Worm (Caenorhabditis elegans) whole organism, L4 larva: ENCODE data around the gene fkh-4.

ENCODE experiments used
- F26F4.8 ChIP-seq: fragments of 200-800 bp; sonication (Bioruptor generic); conservative IDR thresholded peaks from 2 replicates; pipeline ENCODE4 v1.3.6; 2022; ENCODE audit warnings: missing genetic modification characterization, missing compliant biosample characterization
- R02D3.7 ChIP-seq: fragments of 150-350 bp; sonication (generic microtip); optimal IDR thresholded peaks from 3 replicates; lab custom pipeline; 2014; ENCODE audit warnings: missing biosample characterization, missing genetic modification characterization
- T20F7.1 ChIP-seq: fragments of 200-800 bp; sonication (Bioruptor generic); optimal IDR thresholded peaks from 2 replicates; lab custom pipeline; 2018; ENCODE audit warnings: mild to moderate bottlenecking, missing genetic modification characterization, missing compliant biosample characterization
- Y48G9A.11 ChIP-seq: fragments of 200-800 bp; sonication (Bioruptor generic); IDR thresholded peaks from 2 replicates; pipeline ENCODE4 v1.3.6; 2022; ENCODE audit warnings: missing genetic modification reagents, missing genetic modification characterization, missing compliant biosample characterization
- Y5F2A.4 ChIP-seq: fragments of 200-800 bp; sonication (Bioruptor generic); optimal IDR thresholded peaks from 2 replicates; lab custom pipeline; 2018; ENCODE audit warnings: mild to moderate bottlenecking, missing genetic modification characterization, missing compliant biosample characterization
- ZK337.2 ChIP-seq: fragments of 200-800 bp; sonication (Bioruptor generic); IDR thresholded peaks from 2 replicates; pipeline ENCODE4 v1.3.6; 2022; ENCODE audit warnings: missing genetic modification reagents, missing genetic modification characterization, missing compliant biosample characterization
- ama-1 ChIP-seq: fragments of 150-350 bp; optimal IDR thresholded peaks from 2 replicates; lab custom pipeline; 2014; ENCODE audit warnings: inconsistent platforms, mixed read lengths
- ceh-28 ChIP-seq: fragments of 150-350 bp; optimal IDR thresholded peaks from 2 replicates; lab custom pipeline; 2014; ENCODE audit warnings: missing biosample characterization, missing genetic modification reagents, missing genetic modification characterization
- ceh-32 ChIP-seq: sonication (generic microtip); optimal IDR thresholded peaks from 2 replicates; lab custom pipeline; 2016; ENCODE audit warnings: mild to moderate bottlenecking, missing genetic modification characterization, missing compliant biosample characterization; ENCODE audit not compliant: poor library complexity
- ceh-82 ChIP-seq: sonication (generic microtip); optimal IDR thresholded peaks from 2 replicates; lab custom pipeline; 2017; ENCODE audit warnings: missing biosample characterization, missing genetic modification characterization
- ctbp-1 ChIP-seq: fragments of 200-800 bp; sonication (Bioruptor generic); IDR thresholded peaks from 2 replicates; pipeline ENCODE4 v1.3.6; 2022; ENCODE audit warnings: missing genetic modification reagents, missing genetic modification characterization, missing compliant biosample characterization
- daf-16 ChIP-seq, 3 experiments: sonication (generic microtip); optimal IDR thresholded peaks; 2 replicates each; lab custom pipeline; 2016 to 2017; ENCODE audit warnings: missing genetic modification characterization in 3 of 3, missing genetic modification reagents in 3 of 3, mild to moderate bottlenecking in 2 of 3, missing compliant biosample characterization in 2 of 3, missing biosample characterization in 1 of 3, moderate library complexity in 1 of 3
- daf-19 ChIP-seq: fragments of 200-800 bp; sonication (Bioruptor generic); conservative IDR thresholded peaks from 2 replicates; pipeline ENCODE4 v1.3.6; 2022; ENCODE audit warnings: missing genetic modification characterization, missing compliant biosample characterization
- daf-8 ChIP-seq: fragments of 200-800 bp; sonication (Bioruptor generic); IDR thresholded peaks from 2 replicates; pipeline ENCODE4 v1.3.6; 2022; ENCODE audit warnings: missing genetic modification characterization, missing compliant biosample characterization
- dmd-6 ChIP-seq: fragments of 200-800 bp; sonication (Bioruptor generic); IDR thresholded peaks from 2 replicates; pipeline ENCODE4 v1.3.6; 2022; ENCODE audit warnings: missing genetic modification reagents, missing genetic modification characterization, missing compliant biosample characterization
- dmd-8 ChIP-seq: fragments of 200-800 bp; sonication (Bioruptor generic); IDR thresholded peaks from 2 replicates; pipeline ENCODE4 v1.3.6; 2022; ENCODE audit warnings: missing genetic modification characterization, missing compliant biosample characterization
- dpl-1 ChIP-seq: fragments of 150-350 bp; optimal IDR thresholded peaks from 2 replicates; lab custom pipeline; 2014; ENCODE audit warnings: missing biosample characterization, missing genetic modification reagents, missing genetic modification characterization
- duxl-1 ChIP-seq: sonication (generic microtip); optimal IDR thresholded peaks from 2 replicates; lab custom pipeline; 2016; ENCODE audit warnings: mild to moderate bottlenecking, missing genetic modification characterization, moderate library complexity, missing compliant biosample characterization; ENCODE audit not compliant: poor library complexity
- dve-1 ChIP-seq: sonication (generic microtip); optimal IDR thresholded peaks from 2 replicates; lab custom pipeline; 2017; ENCODE audit warnings: antibody characterized with exemption, mild to moderate bottlenecking, missing genetic modification characterization, missing compliant biosample characterization; ENCODE audit not compliant: insufficient read depth
- egl-27 ChIP-seq: sonication (generic microtip); optimal IDR thresholded peaks from 3 replicates; lab custom pipeline; 2017; ENCODE audit warnings: missing biosample characterization, missing genetic modification reagents, missing genetic modification characterization
- gei-8 ChIP-seq: fragments of 200-800 bp; sonication (Bioruptor generic); optimal IDR thresholded peaks from 2 replicates; lab custom pipeline; 2018; ENCODE audit warnings: mild to moderate bottlenecking, missing genetic modification characterization, missing compliant biosample characterization
- hlh-11 ChIP-seq: fragments of 200-800 bp; sonication (Bioruptor generic); optimal IDR thresholded peaks from 2 replicates; lab custom pipeline; 2018; ENCODE audit warnings: mild to moderate bottlenecking, missing genetic modification characterization, missing compliant biosample characterization
- hlh-30 ChIP-seq: sonication (generic microtip); optimal IDR thresholded peaks from 2 replicates; lab custom pipeline; 2017; ENCODE audit warnings: antibody characterized with exemption, mild to moderate bottlenecking, missing genetic modification characterization, missing compliant biosample characterization; ENCODE audit not compliant: insufficient read depth
- hmg-1.1 ChIP-seq: fragments of 200-800 bp; sonication (Bioruptor generic); IDR thresholded peaks from 2 replicates; pipeline ENCODE4 v1.3.6; 2022; ENCODE audit warnings: missing genetic modification reagents, missing genetic modification characterization, missing compliant biosample characterization
- lim-7 ChIP-seq: fragments of 200-800 bp; sonication (Bioruptor generic); IDR thresholded peaks from 2 replicates; pipeline ENCODE4 v1.3.6; 2022; ENCODE audit warnings: missing genetic modification characterization, missing compliant biosample characterization
- lin-13 ChIP-seq: fragments of 150-350 bp; optimal IDR thresholded peaks from 2 replicates; lab custom pipeline; 2014; ENCODE audit warnings: missing biosample characterization, missing genetic modification reagents, missing genetic modification characterization
- lir-3 ChIP-seq: sonication (generic microtip); optimal IDR thresholded peaks from 2 replicates; lab custom pipeline; 2016; ENCODE audit warnings: mild to moderate bottlenecking, missing genetic modification characterization, missing compliant biosample characterization
- madf-5 ChIP-seq, 2 experiments: fragments of 200-800 bp; sonication (Bioruptor generic); IDR thresholded peaks; 2 replicates each; pipeline ENCODE4 v1.3.6; 2022; ENCODE audit warnings: missing compliant biosample characterization in 2 of 2, missing genetic modification characterization in 2 of 2
- mdl-1 ChIP-seq, 2 experiments: fragments of 150-350 bp in 1 of 2; sonication (generic microtip) in 1 of 2; optimal IDR thresholded peaks; 2 replicates each; lab custom pipeline; 2014 to 2017; ENCODE audit warnings: missing biosample characterization in 2 of 2, missing genetic modification characterization in 2 of 2
- mes-2 ChIP-seq: sonication (generic microtip); optimal IDR thresholded peaks from 2 replicates; lab custom pipeline; 2016; ENCODE audit warnings: missing genotype, mild to moderate bottlenecking, missing genetic modification characterization, missing compliant biosample characterization; ENCODE audit not compliant: poor library complexity, severe bottlenecking
- mxl-3 ChIP-seq: fragments of 200-800 bp; sonication (Bioruptor generic); optimal IDR thresholded peaks from 2 replicates; lab custom pipeline; 2018; ENCODE audit warnings: mild to moderate bottlenecking, missing genetic modification characterization, missing compliant biosample characterization
- nhr-102 ChIP-seq: sonication (generic microtip); optimal IDR thresholded peaks from 2 replicates; lab custom pipeline; 2016; ENCODE audit warnings: mild to moderate bottlenecking, missing genetic modification characterization, moderate library complexity, missing compliant biosample characterization
- nhr-11 ChIP-seq: fragments of 150-350 bp; optimal IDR thresholded peaks from 2 replicates; lab custom pipeline; 2014; ENCODE audit warnings: missing biosample characterization, missing genetic modification characterization
- nhr-237 ChIP-seq: sonication (generic microtip); optimal IDR thresholded peaks from 2 replicates; lab custom pipeline; 2017; ENCODE audit warnings: missing biosample characterization, missing genetic modification characterization
- nhr-25 ChIP-seq: sonication (generic microtip); optimal IDR thresholded peaks from 2 replicates; lab custom pipeline; 2017; ENCODE audit warnings: missing genetic modification characterization, mild to moderate bottlenecking, missing compliant biosample characterization, antibody characterized with exemption, moderate library complexity, borderline replicate concordance; ENCODE audit not compliant: insufficient read depth
- nhr-42 ChIP-seq: fragments of 200-800 bp; sonication (Bioruptor generic); IDR thresholded peaks from 2 replicates; pipeline ENCODE4 v1.3.6; 2022; ENCODE audit warnings: missing genetic modification characterization, missing compliant biosample characterization
- nhr-6 ChIP-seq: fragments of 150-350 bp; optimal IDR thresholded peaks from 2 replicates; lab custom pipeline; 2014; ENCODE audit warnings: missing biosample characterization, missing genetic modification characterization
- nhr-76 ChIP-seq: fragments of 150-350 bp; optimal IDR thresholded peaks from 2 replicates; lab custom pipeline; 2014; ENCODE audit warnings: missing biosample characterization, missing genetic modification characterization
- pha-4 ChIP-seq, 2 experiments: fragments of 150-350 bp in 1 of 2; fragments of 200-800 bp in 1 of 2; sonication (Bioruptor generic) in 1 of 2; IDR thresholded peaks in 1 of 2; optimal IDR thresholded peaks in 1 of 2; 2 replicates each; pipeline versions ENCODE4 v1.3.6 to Lab custom; 2014 to 2022; ENCODE audit warnings: missing genetic modification characterization in 2 of 2, missing genetic modification reagents in 2 of 2, missing biosample characterization in 1 of 2, missing compliant biosample characterization in 1 of 2
- pqm-1 ChIP-seq: sonication (generic microtip); optimal IDR thresholded peaks from 2 replicates; lab custom pipeline; 2017; ENCODE audit warnings: missing biosample characterization, missing genetic modification characterization
- saeg-2 ChIP-seq: fragments of 200-800 bp; sonication (Bioruptor generic); IDR thresholded peaks from 2 replicates; pipeline ENCODE4 v1.3.6; 2022; ENCODE audit warnings: missing genetic modification reagents, missing genetic modification characterization, missing compliant biosample characterization
- sdz-12 ChIP-seq: fragments of 200-800 bp; sonication (Bioruptor generic); optimal IDR thresholded peaks from 2 replicates; lab custom pipeline; 2018; ENCODE audit warnings: mild to moderate bottlenecking, missing genetic modification characterization, missing compliant biosample characterization
- spr-3 ChIP-seq: fragments of 200-800 bp; sonication (Bioruptor generic); optimal IDR thresholded peaks from 2 replicates; lab custom pipeline; 2018; ENCODE audit warnings: mild to moderate bottlenecking, missing genetic modification characterization, missing compliant biosample characterization
- tra-1 ChIP-seq: fragments of 200-800 bp; sonication (Bioruptor generic); IDR thresholded peaks from 2 replicates; pipeline ENCODE4 v1.3.6; 2022; ENCODE audit warnings: missing genetic modification reagents, missing genetic modification characterization, missing compliant biosample characterization
- vab-7 ChIP-seq: fragments of 200-800 bp; sonication (Bioruptor generic); IDR thresholded peaks from 2 replicates; pipeline ENCODE4 v1.3.6; 2022; ENCODE audit warnings: missing genetic modification reagents, missing genetic modification characterization, missing compliant biosample characterization
- zag-1 ChIP-seq: fragments of 150-350 bp; optimal IDR thresholded peaks from 2 replicates; lab custom pipeline; 2014; ENCODE audit warnings: missing biosample characterization, missing genetic modification characterization
- zfp-2 ChIP-seq: sonication (generic microtip); optimal IDR thresholded peaks from 2 replicates; lab custom pipeline; 2016; ENCODE audit warnings: mild to moderate bottlenecking, missing genetic modification characterization, missing compliant biosample characterization
- zip-11 ChIP-seq: fragments of 200-800 bp; sonication (Bioruptor generic); IDR thresholded peaks from 2 replicates; pipeline ENCODE4 v1.3.6; 2022; ENCODE audit warnings: missing genetic modification characterization, missing compliant biosample characterization
- zip-2 ChIP-seq: fragments of 150-350 bp; optimal IDR thresholded peaks from 2 replicates; lab custom pipeline; 2014; ENCODE audit warnings: missing biosample characterization, missing genetic modification characterization
- ztf-11 ChIP-seq: fragments of 150-350 bp; optimal IDR thresholded peaks from 2 replicates; lab custom pipeline; 2014; ENCODE audit warnings: missing biosample characterization, missing genetic modification characterization
- ztf-7 ChIP-seq: fragments of 150-350 bp; optimal IDR thresholded peaks from 2 replicates; lab custom pipeline; 2014; ENCODE audit warnings: missing biosample characterization, missing genetic modification characterization

The fkh-4 gene

DNA sequence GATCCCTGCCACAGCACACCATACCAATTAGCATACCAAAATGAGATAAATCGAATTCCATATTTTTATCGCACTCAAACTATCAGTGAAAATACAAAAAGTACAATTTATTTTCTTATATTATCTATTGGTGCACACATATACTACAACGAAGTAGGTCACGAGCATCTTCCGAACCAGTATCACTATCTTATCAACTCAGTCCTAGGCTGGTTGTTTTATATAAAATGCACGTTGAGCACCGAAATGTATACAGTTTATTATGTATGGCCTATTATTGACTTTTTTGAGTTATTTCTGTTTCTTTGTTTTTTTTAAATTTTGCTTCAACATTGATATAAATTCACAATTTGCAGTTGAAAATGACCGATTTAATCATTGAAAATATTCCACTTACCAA lies 12.9 kb downstream of the fkh-4 start, which contains the start of gene C29F7.2 (continued):
- TF ChIP-seq lir-3, result no peak
- TF ChIP-seq saeg-2 (GFP tag; lab: Robert Waterston, UW), result no peak
- no peak for TF ChIP-seq Y48G9A.11 (GFP tag; lab: Robert Waterston, UW)
- no peak for TF ChIP-seq lin-13 (GFP tag; lab: Kevin White, UChicago)
- TF ChIP-seq egl-27, result no peak
- TF ChIP-seq ceh-32 (tag; lab: Kevin White, UChicago), result no peak
- TF ChIP-seq sdz-12 (GFP tag; lab: Kevin White, UChicago), result no peak
- peak; percentile 84 for TF ChIP-seq dve-1
- TF ChIP-seq ceh-82 (tag; lab: Kevin White, UChicago), result no peak
- no peak for TF ChIP-seq tra-1 (GFP tag; lab: Robert Waterston, UW)
- TF ChIP-seq zip-2 (tag; lab: Kevin White, UChicago), result no peak
- TF ChIP-seq Y5F2A.4 (GFP tag; lab: Kevin White, UChicago), result no peak
- TF ChIP-seq madf-5 (GFP tag; IDR thresholded peaks at IDR 0.05; lab: Robert Waterston, UW), result no peak
- no peak for TF ChIP-seq dpl-1 (GFP tag; lab: Kevin White, UChicago)
- no peak for TF ChIP-seq ztf-11 (tag; lab: Kevin White, UChicago)
- peak; percentile 47 for TF ChIP-seq pqm-1
- no peak for TF ChIP-seq nhr-237
- no peak for TF ChIP-seq lim-7 (GFP tag; lab: Robert Waterston, UW)
- TF ChIP-seq dmd-6 (GFP tag; lab: Robert Waterston, UW), result peak; percentile 48; the same call in 1 of the 2 replicates
- TF ChIP-seq ama-1 (lab: Kevin White, UChicago), result no peak
- no peak for TF ChIP-seq mes-2
- TF ChIP-seq pha-4 (GFP tag; IDR thresholded peaks at IDR 0.05; lab: Robert Waterston, UW), result no peak
- no peak for TF ChIP-seq pha-4 (tag; optimal IDR thresholded peaks at IDR 0.05; lab: Kevin White, UChicago)
- no peak for TF ChIP-seq spr-3 (GFP tag; lab: Kevin White, UChicago)
- no peak for TF ChIP-seq ztf-7 (tag; lab: Kevin White, UChicago)
- TF ChIP-seq hmg-1.1 (GFP tag; lab: Robert Waterston, UW), result no peak
- TF ChIP-seq gei-8 (GFP tag; lab: Kevin White, UChicago), result no peak
- no peak for TF ChIP-seq vab-7 (GFP tag; lab: Robert Waterston, UW)
- TF ChIP-seq nhr-76 (tag; lab: Kevin White, UChicago), result no peak
- no peak for TF ChIP-seq zfp-2
- TF ChIP-seq ctbp-1 (GFP tag; lab: Robert Waterston, UW), result no peak
- no peak for TF ChIP-seq mdl-1 (tag; optimal IDR thresholded peaks at IDR 0.05; lab: Kevin White, UChicago)
- no peak for TF ChIP-seq zag-1 (tag; lab: Kevin White, UChicago)
- TF ChIP-seq daf-16 (GFP tag; optimal IDR thresholded peaks at IDR 0.05; lab: Kevin White, UChicago), result peak in 1 of 2 experiments; percentile 2
- TF ChIP-seq daf-16 (tag; optimal IDR thresholded peaks at IDR 0.05; lab: Kevin White, UChicago), result peak; percentile 91
- peak; percentile 53 for TF ChIP-seq hlh-11 (tag; lab: Kevin White, UChicago)
- no peak for TF ChIP-seq nhr-11 (tag; lab: Kevin White, UChicago)
- TF ChIP-seq nhr-42 (GFP tag; lab: Robert Waterston, UW), result no peak
- TF ChIP-seq ZK337.2 (GFP tag; lab: Robert Waterston, UW), result no peak
- TF ChIP-seq nhr-102, result peak; percentile 1
- TF ChIP-seq ceh-28, result no peak
- TF ChIP-seq T20F7.1 (GFP tag; lab: Kevin White, UChicago), result no peak
- TF ChIP-seq R02D3.7, result no peak
- TF ChIP-seq hlh-30 (tag; lab: Kevin White, UChicago), result peak; percentile 10
- no peak for TF ChIP-seq dmd-8 (GFP tag; lab: Robert Waterston, UW)
- TF ChIP-seq daf-19 (GFP tag; lab: Robert Waterston, UW), result no peak
- TF ChIP-seq nhr-25 (tag; lab: Kevin White, UChicago), result no peak
- TF ChIP-seq mxl-3 (GFP tag; lab: Kevin White, UChicago), result no peak
- no peak for TF ChIP-seq duxl-1 (tag; lab: Kevin White, UChicago)
- no peak for TF ChIP-seq zip-11 (GFP tag; lab: Robert Waterston, UW)
- no peak for TF ChIP-seq daf-8 (GFP tag; lab: Robert Waterston, UW)
- TF ChIP-seq F26F4.8 (GFP tag; lab: Robert Waterston, UW), result no peak
- no peak for TF ChIP-seq nhr-6
